Worm (Caenorhabditis elegans): ENCODE results near the gene Y49G5A.1.

DNA sequence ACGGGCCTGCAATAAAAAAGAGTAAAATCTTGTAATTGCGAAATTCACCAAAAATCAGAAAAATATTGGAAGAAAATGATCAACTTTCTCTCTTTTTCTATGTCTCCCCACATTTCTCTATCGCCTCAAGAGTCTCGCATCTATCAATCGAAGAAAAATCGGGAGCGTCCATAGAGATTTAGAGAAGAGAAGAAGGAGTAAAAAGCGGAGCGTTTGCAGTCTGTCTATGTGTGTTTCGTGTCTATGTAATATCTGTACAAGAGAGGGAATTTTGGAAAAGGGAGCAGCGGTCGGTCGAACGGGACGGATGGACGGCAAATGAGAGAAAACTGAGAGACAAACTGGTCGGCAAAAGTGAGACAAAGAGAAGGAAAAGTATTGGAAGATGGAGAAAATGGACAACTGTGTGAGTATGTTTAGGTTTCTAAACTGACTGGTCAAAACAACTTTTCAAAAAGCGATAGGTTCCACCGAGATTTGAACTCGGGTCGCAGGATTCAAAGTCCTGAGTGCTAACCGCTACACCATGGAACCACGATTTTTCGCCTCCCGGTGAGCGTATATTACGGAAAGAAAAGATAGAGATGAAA lies 42.6 kb upstream of the Y49G5A.1 start:
- TF ChIP-seq peb-1 (tag; optimal IDR thresholded peaks at IDR 0.05) = no peak
- no peak for TF ChIP-seq mdl-1 (tag; optimal IDR thresholded peaks at IDR 0.05)
- peak; percentile 17 for TF ChIP-seq nhr-129 (tag; optimal IDR thresholded peaks at IDR 0.05)
- no peak for TF ChIP-seq ceh-82 (tag; optimal IDR thresholded peaks at IDR 0.05)
- TF ChIP-seq snpc-4 (tag; optimal IDR thresholded peaks at IDR 0.05) = peak; percentile 9
- no peak for TF ChIP-seq nhr-12 (tag; optimal IDR thresholded peaks at IDR 0.05)
- TF ChIP-seq nhr-11 (tag; optimal IDR thresholded peaks at IDR 0.05) = no peak
- TF ChIP-seq dmd-4 (tag; optimal IDR thresholded peaks at IDR 0.05) = no peak
- no peak for TF ChIP-seq unc-62 (GFP tag; optimal IDR thresholded peaks at IDR 0.05)
